Fruit fly (Drosophila melanogaster) whole organism, wandering third instar larva: ENCODE data around the gene Polr3G.

Experiments
- Hnf4 ChIP-seq: fragments of 200-800 bp; sonication (Bioruptor generic); optimal IDR thresholded peaks from 2 replicates; lab custom pipeline; 2016; ENCODE audit warnings: missing biosample characterization, mild to moderate bottlenecking, missing genetic modification characterization
- N ChIP-seq: fragments of >200 bp; optimal IDR thresholded peaks from 2 replicates; lab custom pipeline; 2018; ENCODE audit warnings: missing biosample characterization, missing external identifiers, missing genetic modification characterization
- OdsH ChIP-seq: fragments of 200-800 bp; sonication (Bioruptor generic); optimal IDR thresholded peaks from 2 replicates; lab custom pipeline; 2016; ENCODE audit warnings: missing biosample characterization, mild to moderate bottlenecking, missing genetic modification characterization
- br ChIP-seq: fragments of 200-800 bp; sonication (Bioruptor generic); optimal IDR thresholded peaks from 2 replicates; lab custom pipeline; 2016; ENCODE audit warnings: missing biosample characterization, missing genetic modification characterization
- ey ChIP-seq: fragments of 200-800 bp; sonication (Bioruptor generic); optimal IDR thresholded peaks from 2 replicates; lab custom pipeline; 2016; ENCODE audit warnings: missing biosample characterization, missing genetic modification characterization
- h ChIP-seq: fragments of 200-800 bp; sonication (Bioruptor generic); optimal IDR thresholded peaks from 3 replicates; lab custom pipeline; 2016; ENCODE audit warnings: missing biosample characterization, mild to moderate bottlenecking, missing genetic modification characterization
- psq ChIP-seq: fragments of 200-800 bp; sonication (Bioruptor generic); optimal IDR thresholded peaks from 3 replicates; lab custom pipeline; 2017; ENCODE audit warnings: missing biosample characterization, mild to moderate bottlenecking, missing genetic modification characterization, moderate library complexity
- sv ChIP-seq: fragments of 200-800 bp; sonication (Bioruptor generic); optimal IDR thresholded peaks from 3 replicates; lab custom pipeline; 2016; ENCODE audit warnings: missing biosample characterization, missing genetic modification characterization

DNA sequence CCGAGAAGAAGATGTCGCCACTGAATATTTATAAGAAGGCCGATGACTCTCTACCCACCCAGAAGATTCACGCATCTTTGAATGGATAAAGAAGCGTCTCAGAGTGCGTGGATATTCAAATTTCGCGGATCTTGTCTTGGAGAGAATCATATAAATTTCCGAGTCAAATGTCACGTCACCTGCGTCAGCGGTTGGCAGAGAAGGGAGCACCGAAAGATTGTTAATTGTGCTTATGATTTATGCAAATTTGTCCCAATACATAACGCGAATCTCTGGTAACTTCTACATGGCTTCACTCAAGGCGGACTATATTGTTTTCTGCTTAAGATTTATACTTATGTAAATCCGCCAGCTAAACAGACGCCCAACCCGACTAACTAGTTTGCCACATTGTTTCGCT, 35.8 kb downstream of the Polr3G start:
- TF ChIP-seq N (GFP tag; lab: Kevin White, UChicago) = no peak
- TF ChIP-seq ey (GFP tag; lab: Kevin White, UChicago) = no peak
- no peak for TF ChIP-seq sv (GFP tag; lab: Kevin White, UChicago)
- no peak for TF ChIP-seq OdsH (GFP tag; lab: Kevin White, UChicago)
- TF ChIP-seq Hnf4 (GFP tag; lab: Kevin White, UChicago) = no peak
- no peak for TF ChIP-seq br (GFP tag; lab: Kevin White, UChicago)
- no peak for TF ChIP-seq h (GFP tag; lab: Kevin White, UChicago)
- no peak for TF ChIP-seq psq (GFP tag; lab: Kevin White, UChicago)
